Fruit fly (Drosophila melanogaster) whole organism, embryonic: ENCODE results near the gene IRSp53.

Source experiments
- Atf3 ChIP-seq: fragments of 200-800 bp; sonication (Bioruptor generic); optimal IDR thresholded peaks from 3 replicates; lab custom pipeline; 2016; ENCODE audit warnings: missing biosample characterization, missing genetic modification characterization
- CG10209 ChIP-seq: fragments of 200-800 bp; sonication (Bioruptor generic); optimal IDR thresholded peaks from 3 replicates; lab custom pipeline; 2017; ENCODE audit warnings: missing biosample characterization, mild to moderate bottlenecking, missing genetic modification characterization, missing genetic modification reagents
- Dbx ChIP-seq: fragments of 200-800 bp; sonication (Bioruptor generic); IDR thresholded peaks from 3 replicates; pipeline ENCODE4 v1.3.6; 2022; ENCODE audit warnings: missing biosample characterization, missing genetic modification characterization
- cas ChIP-seq: fragments of 200-800 bp; sonication (Bioruptor generic); IDR thresholded peaks from 2 replicates; pipeline ENCODE4 v1.3.6; 2022; ENCODE audit warnings: missing biosample characterization, missing genetic modification characterization

- TF ChIP-seq cas (GFP tag; lab: Robert Waterston, UW): no peak
- TF ChIP-seq Dbx: no peak
- no peak for TF ChIP-seq Atf3
- TF ChIP-seq CG10209 (GFP tag; lab: Kevin White, UChicago): no peak
Observed at dm6 chr3L:11117733-11118132, 18.1 kb upstream of the IRSp53 start.
